Worm (Caenorhabditis elegans): ENCODE data around the gene cest-13.

Gene cest-13

ce11 chrX:13728991-13729390 lies 31.0 kb upstream of the cest-13 start:
- no peak for TF ChIP-seq zip-5 (tag; optimal IDR thresholded peaks at IDR 0.05)

ce11 chrX:13729724-13730123 lies 30.3 kb upstream of the cest-13 start:
- TF ChIP-seq ama-1 (optimal IDR thresholded peaks at IDR 0.05) (no peak), unc-3 (GFP tag; conservative IDR thresholded peaks at IDR 0.05) (no peak), unc-3 (tag; optimal IDR thresholded peaks at IDR 0.05) (no peak), unc-55 (GFP tag; optimal IDR thresholded peaks at IDR 0.05) (no peak), ets-4 (tag; optimal IDR thresholded peaks at IDR 0.05) (no peak), ttx-3 (tag; optimal IDR thresholded peaks at IDR 0.05) (no peak), hlh-15 (tag; optimal IDR thresholded peaks at IDR 0.05) (no peak), fkh-6 (tag; optimal IDR thresholded peaks at IDR 0.05) (no peak), ceh-14 (tag; optimal IDR thresholded peaks at IDR 0.05) (no peak), ceh-34 (tag; optimal IDR thresholded peaks at IDR 0.05) (no peak), lim-6 (tag; optimal IDR thresholded peaks at IDR 0.05) (no peak), ceh-2 (tag; optimal IDR thresholded peaks at IDR 0.05) (no peak), zip-5 (tag; optimal IDR thresholded peaks at IDR 0.05) (no peak), ceh-6 (GFP tag; optimal IDR thresholded peaks at IDR 0.05) (no peak), pax-1 (tag; optimal IDR thresholded peaks at IDR 0.05) (no peak), ztf-16 (tag; optimal IDR thresholded peaks at IDR 0.05) (no peak), mec-3 (tag; optimal IDR thresholded peaks at IDR 0.05; ENCODE audit: borderline replicate concordance) (no peak), ceh-24 (tag; optimal IDR thresholded peaks at IDR 0.05) (no peak)

ce11 chrX:13730209-13730975 lies 29.6 kb upstream of the cest-13 start:
- TF ChIP-seq ahr-1 (tag; optimal IDR thresholded peaks at IDR 0.05) (no peak), pros-1 (tag; optimal IDR thresholded peaks at IDR 0.05) (no peak), che-1 (tag; optimal IDR thresholded peaks at IDR 0.05) (peak; percentile 46), ref-2 (tag; optimal IDR thresholded peaks at IDR 0.05) (peak; percentile 28), fax-1 (tag; optimal IDR thresholded peaks at IDR 0.05) (no peak), ceh-14 (tag; optimal IDR thresholded peaks at IDR 0.05) (peak; percentile 22), dmd-4 (tag; optimal IDR thresholded peaks at IDR 0.05; ENCODE audit: borderline replicate concordance) (peak; percentile 19), gmeb-2 (tag; optimal IDR thresholded peaks at IDR 0.05) (peak; percentile 17), sox-4 (tag; optimal IDR thresholded peaks at IDR 0.05) (peak; percentile 42), ceh-18 (tag; optimal IDR thresholded peaks at IDR 0.05) (peak; percentile 60)

ce11 chrX:13736679-13737078 lies 23.4 kb upstream of the cest-13 start:
- no peak for TF ChIP-seq unc-42 (tag; optimal IDR thresholded peaks at IDR 0.05)
- no peak for TF ChIP-seq ttx-3 (tag; optimal IDR thresholded peaks at IDR 0.05)
- TF ChIP-seq ceh-30 (tag; optimal IDR thresholded peaks at IDR 0.05): no peak
- no peak for TF ChIP-seq sdc-2 (tag; optimal IDR thresholded peaks at IDR 0.05)
- no peak for TF ChIP-seq ceh-18 (tag; optimal IDR thresholded peaks at IDR 0.05)
- no peak for TF ChIP-seq pha-4 (tag; optimal IDR thresholded peaks at IDR 0.05)
- no peak for TF ChIP-seq pros-1 (tag; optimal IDR thresholded peaks at IDR 0.05)
- TF ChIP-seq dmd-4 (tag; optimal IDR thresholded peaks at IDR 0.05; ENCODE audit: borderline replicate concordance): no peak
- no peak for TF ChIP-seq hlh-13 (GFP tag; optimal IDR thresholded peaks at IDR 0.05)
- TF ChIP-seq madf-2 (tag; optimal IDR thresholded peaks at IDR 0.05): no peak
- TF ChIP-seq ceh-48 (tag; optimal IDR thresholded peaks at IDR 0.05): no peak
- no peak for TF ChIP-seq mec-3 (tag; optimal IDR thresholded peaks at IDR 0.05; ENCODE audit: borderline replicate concordance)
- TF ChIP-seq npax-4 (tag; optimal IDR thresholded peaks at IDR 0.05): no peak
- no peak for TF ChIP-seq nhr-11 (tag; optimal IDR thresholded peaks at IDR 0.05)
- TF ChIP-seq ceh-34 (tag; optimal IDR thresholded peaks at IDR 0.05): no peak
- no peak for TF ChIP-seq ahr-1 (tag; optimal IDR thresholded peaks at IDR 0.05)
- TF ChIP-seq ceh-31 (tag; optimal IDR thresholded peaks at IDR 0.05): no peak
- TF ChIP-seq tbx-7 (tag; optimal IDR thresholded peaks at IDR 0.05): no peak
- TF ChIP-seq nhr-232 (tag; optimal IDR thresholded peaks at IDR 0.05): no peak

Data from whole organism, late embryonic.